Fruit fly (Drosophila melanogaster) whole organism, embryonic: ENCODE measurements around the gene CG14273.

Experiments used
- Aef1 ChIP-seq: fragments of 200-800 bp; sonication (Bioruptor generic); IDR thresholded peaks from 3 replicates; pipeline ENCODE4 v1.3.6; 2022; ENCODE audit warnings: missing biosample characterization, missing genetic modification characterization
- CG1024 ChIP-seq: fragments of 200-800 bp; sonication (Bioruptor generic); IDR thresholded peaks from 2 replicates; pipeline ENCODE4 v1.3.6; 2022; ENCODE audit warnings: missing biosample characterization, missing genetic modification characterization
- CG10274 ChIP-seq: fragments of 200-800 bp; sonication (Bioruptor generic); optimal IDR thresholded peaks from 3 replicates; lab custom pipeline; 2017; ENCODE audit warnings: missing biosample characterization, mild to moderate bottlenecking, missing genetic modification characterization
- CG10654 ChIP-seq: fragments of 200-800 bp; sonication (Bioruptor generic); optimal IDR thresholded peaks from 2 replicates; lab custom pipeline; 2016; ENCODE audit warnings: missing biosample characterization, missing genetic modification characterization
- CG11723 ChIP-seq: fragments of 200-800 bp; sonication (Bioruptor generic); optimal IDR thresholded peaks from 2 replicates; lab custom pipeline; 2017; ENCODE audit warnings: missing biosample characterization, mild to moderate bottlenecking, missing genetic modification characterization
- CG12769 ChIP-seq: fragments of 200-800 bp; sonication (Bioruptor generic); optimal IDR thresholded peaks from 2 replicates; lab custom pipeline; 2019; ENCODE audit warnings: missing biosample characterization, mild to moderate bottlenecking, missing genetic modification characterization, moderate library complexity
- CG13775 ChIP-seq: fragments of 200-800 bp; sonication (Bioruptor generic); optimal IDR thresholded peaks from 3 replicates; lab custom pipeline; 2017; ENCODE audit warnings: missing biosample characterization, mild to moderate bottlenecking, missing genetic modification characterization
- CG1529 ChIP-seq: fragments of 200-800 bp; sonication (Bioruptor generic); optimal IDR thresholded peaks from 3 replicates; lab custom pipeline; 2018; ENCODE audit warnings: missing biosample characterization, missing genetic modification characterization
- CG15601 ChIP-seq: fragments of 200-800 bp; sonication (Bioruptor generic); optimal IDR thresholded peaks from 3 replicates; lab custom pipeline; 2019; ENCODE audit warnings: missing biosample characterization, mild to moderate bottlenecking, missing genetic modification characterization, moderate library complexity
- CG15696 ChIP-seq: fragments of 200-800 bp; sonication (Bioruptor generic); optimal IDR thresholded peaks from 2 replicates; lab custom pipeline; 2019; ENCODE audit warnings: missing biosample characterization, mild to moderate bottlenecking, missing genetic modification characterization, moderate library complexity
- CG17802 ChIP-seq: fragments of 200-800 bp; sonication (Bioruptor generic); optimal IDR thresholded peaks from 2 replicates; lab custom pipeline; 2018; ENCODE audit warnings: missing biosample characterization, mild to moderate bottlenecking, missing genetic modification characterization, moderate library complexity
- CG17829 ChIP-seq: fragments of 200-800 bp; optimal IDR thresholded peaks from 2 replicates; lab custom pipeline; 2019; ENCODE audit warnings: missing biosample characterization, mild to moderate bottlenecking, missing genetic modification characterization, moderate library complexity
- CG17912 ChIP-seq: fragments of 200-800 bp; sonication (Bioruptor generic); optimal IDR thresholded peaks from 2 replicates; lab custom pipeline; 2018; ENCODE audit warnings: missing biosample characterization, mild to moderate bottlenecking, missing genetic modification characterization
- CG18599 ChIP-seq: fragments of 200-800 bp; sonication (Bioruptor generic); optimal IDR thresholded peaks from 3 replicates; lab custom pipeline; 2017; ENCODE audit warnings: missing biosample characterization, missing genetic modification characterization, mild to moderate bottlenecking, moderate library complexity, missing genetic modification reagents
- CG30403 ChIP-seq: fragments of 200-800 bp; sonication (Bioruptor generic); optimal IDR thresholded peaks from 3 replicates; lab custom pipeline; 2016; ENCODE audit warnings: missing biosample characterization, missing genetic modification characterization
- CG3838 ChIP-seq: fragments of 200-800 bp; sonication (Bioruptor generic); optimal IDR thresholded peaks from 3 replicates; lab custom pipeline; 2016; ENCODE audit warnings: missing biosample characterization, missing genetic modification characterization
- CG4360 ChIP-seq: fragments of 200-800 bp; sonication (Bioruptor generic); IDR thresholded peaks from 2 replicates; pipeline ENCODE4 v1.3.6; 2022; ENCODE audit warnings: missing biosample characterization, missing genetic modification characterization
- Dip3 ChIP-seq: fragments of 200-800 bp; sonication (Bioruptor generic); optimal IDR thresholded peaks from 3 replicates; lab custom pipeline; 2016; ENCODE audit warnings: missing biosample characterization, missing genetic modification characterization
- Doc3 ChIP-seq: fragments of 200-800 bp; sonication (Bioruptor generic); IDR thresholded peaks from 3 replicates; pipeline ENCODE4 v1.3.6; 2022; ENCODE audit warnings: missing biosample characterization, missing genetic modification characterization; ENCODE audit not compliant: partially characterized antibody
- Drgx ChIP-seq: fragments of 200-800 bp; sonication (Bioruptor generic); IDR thresholded peaks from 2 replicates; pipeline ENCODE4 v1.3.6; 2022; ENCODE audit warnings: missing biosample characterization, missing genetic modification characterization
- E2f2 ChIP-seq: fragments of 200-800 bp; sonication (Bioruptor generic); IDR thresholded peaks from 2 replicates; pipeline ENCODE4 v1.3.6; 2022; ENCODE audit warnings: missing biosample characterization, missing genetic modification characterization
- Fer3 ChIP-seq: fragments of 200-800 bp; sonication (Bioruptor generic); optimal IDR thresholded peaks from 2 replicates; lab custom pipeline; 2018; ENCODE audit warnings: missing biosample characterization, mild to moderate bottlenecking, missing genetic modification characterization, moderate library complexity
- Gug ChIP-seq: fragments of 200-800 bp; sonication (Bioruptor generic); IDR thresholded peaks from 4 replicates; pipeline ENCODE4 v1.3.6; 2022; ENCODE audit warnings: missing biosample characterization, missing genetic modification characterization
- Hr3 ChIP-seq: fragments of 200-800 bp; sonication (Bioruptor generic); optimal IDR thresholded peaks from 3 replicates; lab custom pipeline; 2016; ENCODE audit warnings: missing biosample characterization, missing genetic modification characterization
- Kr ChIP-seq: fragments of 200-800 bp; sonication (Bioruptor generic); optimal IDR thresholded peaks from 2 replicates; lab custom pipeline; 2017; ENCODE audit warnings: missing biosample characterization, mild to moderate bottlenecking, missing genetic modification characterization
- Lpt ChIP-seq: fragments of >200 bp; optimal IDR thresholded peaks from 2 replicates; lab custom pipeline; 2018; ENCODE audit warnings: missing biosample characterization, missing genetic modification characterization
- Neu2 ChIP-seq: fragments of 200-800 bp; sonication (Bioruptor generic); optimal IDR thresholded peaks from 3 replicates; lab custom pipeline; 2016; ENCODE audit warnings: missing biosample characterization, missing genetic modification characterization, borderline replicate concordance
- Nf-YC ChIP-seq: fragments of 200-800 bp; optimal IDR thresholded peaks from 3 replicates; lab custom pipeline; 2019; ENCODE audit warnings: missing biosample characterization, mild to moderate bottlenecking, missing genetic modification characterization, moderate library complexity
- Oli ChIP-seq: fragments of 200-800 bp; sonication (Bioruptor generic); optimal IDR thresholded peaks from 2 replicates; lab custom pipeline; 2018; ENCODE audit warnings: missing biosample characterization, mild to moderate bottlenecking, missing genetic modification characterization, moderate library complexity
- Poxn ChIP-seq: fragments of 200-800 bp; sonication (Bioruptor generic); IDR thresholded peaks from 2 replicates; pipeline ENCODE4 v1.3.6; 2022; ENCODE audit warnings: missing biosample characterization, missing genetic modification characterization
- Stat92E ChIP-seq, 3 experiments: fragments of >200 bp in 2 of 3; fragments of 200-800 bp in 1 of 3; sonication (Bioruptor generic) in 1 of 3; optimal IDR thresholded peaks; 2 replicates each; lab custom pipeline; 2017 to 2019; ENCODE audit warnings: missing biosample characterization in 3 of 3, missing genetic modification characterization in 3 of 3, mild to moderate bottlenecking in 1 of 3, moderate library complexity in 1 of 3
- Vsx1 ChIP-seq: fragments of 200-800 bp; sonication (Bioruptor generic); optimal IDR thresholded peaks from 2 replicates; lab custom pipeline; 2017; ENCODE audit warnings: missing biosample characterization, mild to moderate bottlenecking, missing genetic modification characterization, missing genetic modification reagents
- bab2 ChIP-seq: fragments of 200-800 bp; sonication (Bioruptor generic); optimal IDR thresholded peaks from 2 replicates; lab custom pipeline; 2016; ENCODE audit warnings: missing biosample characterization, missing genetic modification characterization
- chn ChIP-seq: fragments of 200-800 bp; sonication (Bioruptor generic); optimal IDR thresholded peaks from 2 replicates; lab custom pipeline; 2016; ENCODE audit warnings: missing biosample characterization, missing genetic modification characterization
- corto ChIP-seq: fragments of 200-800 bp; sonication (Bioruptor generic); optimal IDR thresholded peaks from 2 replicates; lab custom pipeline; 2016; ENCODE audit warnings: missing biosample characterization, mild to moderate bottlenecking, missing genetic modification characterization, moderate library complexity
- da ChIP-seq: fragments of 200-800 bp; sonication (Bioruptor generic); optimal IDR thresholded peaks from 2 replicates; lab custom pipeline; 2016; ENCODE audit warnings: missing biosample characterization, missing genetic modification characterization
- ems ChIP-seq: fragments of 200-800 bp; sonication (Bioruptor generic); optimal IDR thresholded peaks from 3 replicates; lab custom pipeline; 2016; ENCODE audit warnings: missing biosample characterization, missing genetic modification characterization
- ftz-f1 ChIP-seq: fragments of 200-800 bp; sonication (Bioruptor generic); optimal IDR thresholded peaks from 2 replicates; lab custom pipeline; 2016; ENCODE audit warnings: missing biosample characterization, missing genetic modification characterization
- gce ChIP-seq: fragments of 200-800 bp; sonication (Bioruptor generic); IDR thresholded peaks from 3 replicates; pipeline ENCODE4 v1.3.6; 2022; ENCODE audit warnings: missing biosample characterization, missing genetic modification characterization
- h ChIP-seq: fragments of >200 bp; optimal IDR thresholded peaks from 2 replicates; lab custom pipeline; 2017
- her ChIP-seq: fragments of 200-800 bp; sonication (Bioruptor generic); optimal IDR thresholded peaks from 2 replicates; lab custom pipeline; 2016; ENCODE audit warnings: missing biosample characterization, missing genetic modification characterization
- kay ChIP-seq: fragments of 200-800 bp; sonication (Bioruptor generic); optimal IDR thresholded peaks from 2 replicates; lab custom pipeline; 2016; ENCODE audit warnings: missing biosample characterization, missing genetic modification characterization
- onecut ChIP-seq: fragments of 200-800 bp; sonication (Bioruptor generic); IDR thresholded peaks from 2 replicates; pipeline ENCODE4 v1.3.6; 2022; ENCODE audit warnings: missing biosample characterization, missing genetic modification characterization
- sc ChIP-seq, 3 experiments: fragments of >200 bp in 2 of 3; fragments of 200-800 bp in 1 of 3; sonication (Bioruptor generic) in 1 of 3; optimal IDR thresholded peaks; 2 replicates in 2 of 3; 3 replicates in 1 of 3; lab custom pipeline; 2017; ENCODE audit warnings: mild to moderate bottlenecking in 1 of 3, missing biosample characterization in 1 of 3, missing genetic modification characterization in 1 of 3, missing genetic modification reagents in 1 of 3
- sima ChIP-seq: fragments of 200-800 bp; sonication (Bioruptor generic); optimal IDR thresholded peaks from 2 replicates; lab custom pipeline; 2016; ENCODE audit warnings: missing biosample characterization, missing genetic modification characterization
- sisA ChIP-seq: fragments of 200-800 bp; sonication (Bioruptor generic); IDR thresholded peaks from 2 replicates; pipeline ENCODE4 v1.3.6; 2022; ENCODE audit warnings: missing biosample characterization, missing genetic modification characterization
- stwl ChIP-seq: fragments of 200-800 bp; sonication (Bioruptor generic); optimal IDR thresholded peaks from 3 replicates; lab custom pipeline; 2018; ENCODE audit warnings: missing biosample characterization, mild to moderate bottlenecking, missing genetic modification characterization, moderate library complexity
- tx ChIP-seq: fragments of 200-800 bp; sonication (Bioruptor generic); optimal IDR thresholded peaks from 2 replicates; lab custom pipeline; 2016; ENCODE audit warnings: missing biosample characterization, missing genetic modification characterization
- vfl ChIP-seq: fragments of 200-800 bp; sonication (Bioruptor generic); optimal IDR thresholded peaks from 2 replicates; lab custom pipeline; 2016; ENCODE audit warnings: missing biosample characterization, missing genetic modification characterization
- zfh2 ChIP-seq: fragments of 200-800 bp; sonication (Bioruptor generic); optimal IDR thresholded peaks from 2 replicates; lab custom pipeline; 2016; ENCODE audit warnings: missing biosample characterization, missing genetic modification characterization

CG14273 gene

DNA sequence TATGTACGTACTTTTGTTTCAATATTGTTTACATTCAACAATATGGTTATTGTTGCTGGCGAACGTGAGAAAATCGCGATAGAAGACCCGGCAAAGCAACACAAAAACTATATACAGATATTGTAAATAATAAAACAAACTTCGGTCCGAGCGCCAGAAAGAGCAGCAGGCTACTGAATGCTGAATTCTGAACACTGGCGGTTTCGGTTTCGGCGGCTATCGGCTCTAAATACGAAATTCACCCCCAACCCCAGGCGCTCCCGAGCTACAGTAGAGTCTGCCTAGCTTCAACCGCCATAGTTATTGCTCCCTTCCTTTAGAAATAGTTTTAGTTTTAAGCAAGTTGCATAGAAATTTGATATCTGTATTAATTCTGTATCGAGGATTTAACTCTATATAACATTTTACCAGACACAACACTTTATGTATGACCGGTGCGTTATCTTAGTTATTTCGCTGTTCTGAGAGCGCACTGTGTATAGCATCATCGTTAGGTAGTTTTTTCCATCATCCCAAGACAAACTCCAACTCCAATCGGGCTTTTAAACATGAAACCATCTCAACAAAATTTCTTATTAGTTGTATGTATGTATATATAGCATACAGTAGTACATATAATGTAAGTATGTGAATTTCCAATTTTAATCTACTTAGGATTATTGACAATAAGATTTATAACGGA lies 19.9 kb downstream of the CG14273 start, which contains the start of gene CG7627 (continued):
- TF ChIP-seq Kr (GFP tag; lab: Kevin White, UChicago) (no peak), corto (no peak), her (GFP tag; lab: Kevin White, UChicago) (peak; percentile 70), sc (optimal IDR thresholded peaks at IDR 0.05; lab: Kevin White, UChicago) (no peak), sc (GFP tag; optimal IDR thresholded peaks at IDR 0.05; lab: Kevin White, UChicago) (peak; percentile 6), Lpt (no peak), Gug (peak; percentile 86), ems (GFP tag; lab: Kevin White, UChicago) (peak; percentile 67), CG17912 (GFP tag; lab: Kevin White, UChicago) (peak; percentile 24), zfh2 (GFP tag; lab: Kevin White, UChicago) (peak; percentile 74), E2f2 (GFP tag; lab: Robert Waterston, UW) (no peak), bab2 (peak; percentile 74), chn (peak; percentile 56), Doc3 (GFP tag; lab: Robert Waterston, UW) (no peak), CG1529 (peak; percentile 20), stwl (tag; lab: Kevin White, UChicago) (no peak), CG30403 (peak; percentile 83), onecut (GFP tag; lab: Robert Waterston, UW) (peak; percentile 54), CG11723 (GFP tag; lab: Kevin White, UChicago) (peak; percentile 50), CG15601 (tag; lab: Kevin White, UChicago) (peak; percentile 41), kay (peak; percentile 31), Dip3 (GFP tag; lab: Kevin White, UChicago) (peak; percentile 73), CG3838 (GFP tag; lab: Kevin White, UChicago) (no peak), Stat92E (GFP tag; optimal IDR thresholded peaks at IDR 0.05; lab: Kevin White, UChicago) (no peak), Hr3 (GFP tag; lab: Kevin White, UChicago) (peak; percentile 62), CG4360 (GFP tag; lab: Robert Waterston, UW) (0 out of 2 replicates have a peak, but pooled peaks have one; percentile 23), CG10274 (GFP tag; lab: Kevin White, UChicago) (no peak), ftz-f1 (GFP tag; lab: Kevin White, UChicago) (no peak), Drgx (peak; percentile 76), Fer3 (tag; lab: Kevin White, UChicago) (peak; percentile 82), tx (GFP tag; lab: Kevin White, UChicago) (peak; percentile 57), vfl (GFP tag; lab: Kevin White, UChicago) (peak; percentile 65), CG12769 (tag; lab: Kevin White, UChicago) (peak; percentile 69), CG18599 (GFP tag; lab: Kevin White, UChicago) (peak; percentile 94), Aef1 (peak; percentile 75), h (lab: Kevin White, UChicago) (no peak), CG10654 (GFP tag; lab: Kevin White, UChicago) (peak; percentile 50), gce (GFP tag; lab: Robert Waterston, UW) (peak; percentile 31; the same call in 1 of the 3 replicates), Vsx1 (GFP tag; lab: Kevin White, UChicago) (peak; percentile 19), Poxn (GFP tag; lab: Robert Waterston, UW) (peak; percentile 70), Neu2 (GFP tag; lab: Kevin White, UChicago) (no peak), CG13775 (GFP tag; lab: Kevin White, UChicago) (peak; percentile 60), sima (no peak), Nf-YC (peak; percentile 55), CG17829 (tag; lab: Kevin White, UChicago) (peak; percentile 72), da (GFP tag; lab: Kevin White, UChicago) (peak; percentile 19), CG17802 (peak; percentile 34), CG1024 (GFP tag; lab: Robert Waterston, UW) (peak; percentile 46; the same call in 1 of the 2 replicates), sisA (GFP tag; lab: Robert Waterston, UW) (peak; percentile 79), CG15696 (tag; lab: Kevin White, UChicago) (peak; percentile 65), Oli (tag; lab: Kevin White, UChicago) (peak; percentile 54)
